Fruit fly (Drosophila melanogaster) whole organism, embryonic: ENCODE results near the gene CG34435.

Source experiments
- Abd-B ChIP-seq: fragments of 200-800 bp; sonication (Bioruptor generic); optimal IDR thresholded peaks from 2 replicates; lab custom pipeline; 2018; ENCODE audit warnings: missing biosample characterization, mild to moderate bottlenecking, missing genetic modification characterization, moderate library complexity
- Bgb ChIP-seq: fragments of 200-800 bp; sonication (Bioruptor generic); IDR thresholded peaks from 2 replicates; pipeline ENCODE4 v1.3.6; 2022; ENCODE audit warnings: missing biosample characterization, missing genetic modification characterization; ENCODE audit not compliant: partially characterized antibody
- CG11456 ChIP-seq: fragments of 200-800 bp; sonication (Bioruptor generic); IDR thresholded peaks from 3 replicates; pipeline ENCODE4 v1.3.6; 2022; ENCODE audit warnings: missing biosample characterization, missing genetic modification characterization
- CG14860 ChIP-seq: fragments of 200-800 bp; sonication (Bioruptor generic); IDR thresholded peaks from 3 replicates; pipeline ENCODE4 v1.3.6; 2022; ENCODE audit warnings: missing biosample characterization, missing genetic modification characterization; ENCODE audit not compliant: partially characterized antibody
- CG32532 ChIP-seq: fragments of 200-800 bp; sonication (Bioruptor generic); IDR thresholded peaks from 2 replicates; pipeline ENCODE4 v1.3.6; 2022; ENCODE audit warnings: missing biosample characterization, missing genetic modification characterization
- CG34422 ChIP-seq: fragments of 200-800 bp; sonication (Bioruptor generic); IDR thresholded peaks from 3 replicates; pipeline ENCODE4 v1.3.6; 2022; ENCODE audit warnings: missing biosample characterization, missing genetic modification characterization
- CG3847 ChIP-seq: fragments of 200-800 bp; sonication (Bioruptor generic); IDR thresholded peaks from 2 replicates; pipeline ENCODE4 v1.3.6; 2022; ENCODE audit warnings: missing biosample characterization, missing genetic modification characterization
- CG4854 ChIP-seq: fragments of 200-800 bp; sonication (Bioruptor generic); optimal IDR thresholded peaks from 2 replicates; lab custom pipeline; 2016; ENCODE audit warnings: missing biosample characterization, missing genetic modification characterization, inconsistent platforms
- CG6272 ChIP-seq: fragments of 200-800 bp; sonication (Bioruptor generic); IDR thresholded peaks from 2 replicates; pipeline ENCODE4 v1.3.6; 2022; ENCODE audit warnings: missing biosample characterization, missing genetic modification characterization
- CG6791 ChIP-seq: fragments of 200-800 bp; sonication (Bioruptor generic); IDR thresholded peaks from 3 replicates; pipeline ENCODE4 v1.3.6; 2022; ENCODE audit warnings: missing biosample characterization, missing genetic modification characterization; ENCODE audit not compliant: partially characterized antibody
- CG7839 ChIP-seq: fragments of 200-800 bp; sonication (Bioruptor generic); optimal IDR thresholded peaks from 3 replicates; lab custom pipeline; 2018; ENCODE audit warnings: missing biosample characterization, mild to moderate bottlenecking, missing genetic modification characterization, moderate library complexity
- CG8388 ChIP-seq: fragments of 200-800 bp; sonication (Bioruptor generic); optimal IDR thresholded peaks from 2 replicates; lab custom pipeline; 2019; ENCODE audit warnings: missing biosample characterization, mild to moderate bottlenecking, missing genetic modification characterization, moderate library complexity
- CG9215 ChIP-seq: fragments of 200-800 bp; sonication (Bioruptor generic); IDR thresholded peaks from 2 replicates; pipeline ENCODE4 v1.3.6; 2022; ENCODE audit warnings: missing biosample characterization, missing genetic modification characterization
- CHES-1-like ChIP-seq: fragments of 200-800 bp; sonication (Bioruptor generic); optimal IDR thresholded peaks from 2 replicates; lab custom pipeline; 2016; ENCODE audit warnings: missing biosample characterization, missing genetic modification characterization
- CTCF ChIP-seq: fragments of 200-800 bp; sonication (Bioruptor generic); optimal IDR thresholded peaks from 2 replicates; lab custom pipeline; 2017; ENCODE audit warnings: missing biosample characterization, mild to moderate bottlenecking, missing genetic modification characterization, moderate library complexity
- Drgx ChIP-seq: fragments of 200-800 bp; sonication (Bioruptor generic); IDR thresholded peaks from 2 replicates; pipeline ENCODE4 v1.3.6; 2022; ENCODE audit warnings: missing biosample characterization, missing genetic modification characterization
- Ets65A ChIP-seq: fragments of 200-800 bp; sonication (Bioruptor generic); peaks from one replicate; lab custom pipeline; 2016; ENCODE audit warnings: missing biosample characterization, missing genetic modification characterization
- Hr39 ChIP-seq: fragments of >200 bp; optimal IDR thresholded peaks from 2 replicates; lab custom pipeline; 2017
- Lhr ChIP-seq: fragments of 200-800 bp; sonication (Bioruptor generic); optimal IDR thresholded peaks from 3 replicates; lab custom pipeline; 2017; ENCODE audit warnings: mild to moderate bottlenecking, missing biosample characterization, missing genetic modification reagents, missing genetic modification characterization
- Med ChIP-seq: fragments of 200-800 bp; sonication (Bioruptor generic); peaks from one replicate; lab custom pipeline; 2016; ENCODE audit warnings: missing biosample characterization, missing genetic modification characterization, mild to moderate bottlenecking, inconsistent platforms, moderate library complexity
- Myb ChIP-seq: fragments of 200-800 bp; sonication (Bioruptor generic); optimal IDR thresholded peaks from 2 replicates; lab custom pipeline; 2016; ENCODE audit warnings: missing biosample characterization, missing genetic modification characterization
- Pdp1 ChIP-seq, 2 experiments: fragments of 200-800 bp; sonication (Bioruptor generic); optimal IDR thresholded peaks; 3 replicates each; lab custom pipeline; 2016; ENCODE audit warnings: missing biosample characterization in 2 of 2, missing genetic modification characterization in 2 of 2, mild to moderate bottlenecking in 1 of 2, moderate library complexity in 1 of 2
- Rfx ChIP-seq: fragments of 200-800 bp; sonication (Bioruptor generic); IDR thresholded peaks from 2 replicates; pipeline ENCODE4 v1.3.6; 2022; ENCODE audit warnings: missing biosample characterization, missing genetic modification characterization
- Trl ChIP-seq, 3 experiments: fragments of >200 bp in 2 of 3; fragments of 200-800 bp in 1 of 3; sonication (Bioruptor generic) in 1 of 3; optimal IDR thresholded peaks; 2 replicates in 1 of 3; 3 replicates in 2 of 3; lab custom pipeline; 2016 to 2017; ENCODE audit warnings: missing biosample characterization in 1 of 3, missing genetic modification characterization in 1 of 3
- Xrp1 ChIP-seq: fragments of 200-800 bp; sonication (Bioruptor generic); IDR thresholded peaks from 2 replicates; pipeline ENCODE4 v1.3.6; 2022; ENCODE audit warnings: missing biosample characterization, missing genetic modification characterization
- amos ChIP-seq: fragments of 200-800 bp; sonication (Bioruptor generic); IDR thresholded peaks from 2 replicates; pipeline ENCODE4 v1.3.6; 2022; ENCODE audit warnings: missing biosample characterization, missing genetic modification characterization; ENCODE audit not compliant: partially characterized antibody
- bbx ChIP-seq: fragments of 200-800 bp; sonication (Bioruptor generic); IDR thresholded peaks from 2 replicates; pipeline ENCODE4 v1.3.6; 2022; ENCODE audit warnings: missing biosample characterization, missing genetic modification characterization; ENCODE audit not compliant: partially characterized antibody
- bcd ChIP-seq: fragments of 200-800 bp; sonication (Bioruptor generic); optimal IDR thresholded peaks from 2 replicates; lab custom pipeline; 2017; ENCODE audit warnings: missing biosample characterization, mild to moderate bottlenecking, missing genetic modification characterization
- bowl ChIP-seq: fragments of 200-800 bp; sonication (Bioruptor generic); IDR thresholded peaks from 2 replicates; pipeline ENCODE4 v1.3.6; 2022; ENCODE audit warnings: missing biosample characterization, missing genetic modification characterization
- caup ChIP-seq: fragments of 200-800 bp; sonication (Bioruptor generic); optimal IDR thresholded peaks from 3 replicates; lab custom pipeline; 2017; ENCODE audit warnings: missing biosample characterization, mild to moderate bottlenecking, missing genetic modification characterization, moderate library complexity; ENCODE audit not compliant: severe bottlenecking
- dmrt11E ChIP-seq: fragments of 200-800 bp; sonication (Bioruptor generic); optimal IDR thresholded peaks from 3 replicates; lab custom pipeline; 2018; ENCODE audit warnings: missing biosample characterization, mild to moderate bottlenecking, missing genetic modification characterization, moderate library complexity
- gce ChIP-seq: fragments of 200-800 bp; sonication (Bioruptor generic); IDR thresholded peaks from 3 replicates; pipeline ENCODE4 v1.3.6; 2022; ENCODE audit warnings: missing biosample characterization, missing genetic modification characterization
- inv ChIP-seq: fragments of 200-800 bp; sonication (Bioruptor generic); IDR thresholded peaks from 2 replicates; pipeline ENCODE4 v1.3.6; 2022; ENCODE audit warnings: missing biosample characterization, missing genetic modification characterization; ENCODE audit not compliant: partially characterized antibody
- ken ChIP-seq: fragments of 200-800 bp; sonication (Bioruptor generic); IDR thresholded peaks from 3 replicates; pipeline ENCODE4 v1.3.6; 2022; ENCODE audit warnings: missing biosample characterization, missing genetic modification characterization
- p53 ChIP-seq: fragments of 200-800 bp; sonication (Bioruptor generic); optimal IDR thresholded peaks from 2 replicates; lab custom pipeline; 2016; ENCODE audit warnings: missing biosample characterization, missing genetic modification characterization
- pho ChIP-seq: fragments of 200-800 bp; sonication (Bioruptor generic); optimal IDR thresholded peaks from 2 replicates; lab custom pipeline; 2016; ENCODE audit warnings: missing biosample characterization, missing genetic modification characterization
- pnt ChIP-seq: fragments of 200-800 bp; sonication (Bioruptor generic); optimal IDR thresholded peaks from 3 replicates; lab custom pipeline; 2016; ENCODE audit warnings: missing biosample characterization, missing genetic modification characterization

The CG34435 gene

dm6 chrX:5612977-5613376, 1.3 kb downstream of the CG34435 start (continued):
- TF ChIP-seq CG34422 (GFP tag; lab: Robert Waterston, UW) = peak; percentile 25; the same call in 1 of the 3 replicates
- peak; percentile 27 for TF ChIP-seq Lhr
- peak; percentile 41; the same call in 1 of the 2 replicates for TF ChIP-seq Rfx (GFP tag; lab: Robert Waterston, UW)
- no peak for TF ChIP-seq dmrt11E (tag; lab: Kevin White, UChicago)
- TF ChIP-seq amos (GFP tag; lab: Robert Waterston, UW) = peak; percentile 86
- TF ChIP-seq CG11456 = 0 out of 3 replicates have a peak, but pooled peaks have one; percentile 45
- peak; percentile 44; the same call in 1 of the 2 replicates for TF ChIP-seq CG6272
- peak; percentile 61 for TF ChIP-seq inv (GFP tag; lab: Robert Waterston, UW)
- TF ChIP-seq Med (GFP tag; lab: Kevin White, UChicago) = peak; percentile 65
- no peak for TF ChIP-seq CHES-1-like (GFP tag; lab: Kevin White, UChicago)
- no peak for TF ChIP-seq gce (GFP tag; lab: Robert Waterston, UW)
- TF ChIP-seq CG32532 (GFP tag; lab: Robert Waterston, UW) = peak; percentile 39
- TF ChIP-seq Abd-B = peak; percentile 10
- TF ChIP-seq Bgb (GFP tag; lab: Robert Waterston, UW) = peak; percentile 91
- no peak for TF ChIP-seq CG4854
- peak; percentile 8 for TF ChIP-seq CG7839 (tag; lab: Kevin White, UChicago)
- no peak for TF ChIP-seq p53 (GFP tag; lab: Kevin White, UChicago)
- TF ChIP-seq bbx (GFP tag; lab: Robert Waterston, UW) = peak; percentile 66
- TF ChIP-seq Pdp1 (GFP tag; optimal IDR thresholded peaks at IDR 0.05; lab: Kevin White, UChicago) = peak in 1 of 2 experiments; percentile 11
- TF ChIP-seq CG9215 (GFP tag; lab: Robert Waterston, UW) = peak; percentile 13; the same call in 1 of the 2 replicates
- TF ChIP-seq ken (GFP tag; lab: Robert Waterston, UW) = no peak
- TF ChIP-seq Myb (GFP tag; lab: Kevin White, UChicago) = peak; percentile 88
- TF ChIP-seq CG14860 (GFP tag; lab: Robert Waterston, UW) = peak; percentile 41; the same call in 1 of the 3 replicates
- peak; percentile 64; the same call in 2 of the 3 replicates for TF ChIP-seq CG6791
- peak; percentile 54; the same call in 1 of the 2 replicates for TF ChIP-seq CG3847 (GFP tag; lab: Robert Waterston, UW)
- no peak for TF ChIP-seq pho (GFP tag; lab: Kevin White, UChicago)
- TF ChIP-seq bcd = peak; percentile 1
- TF ChIP-seq Xrp1 (GFP tag; lab: Robert Waterston, UW) = 0 out of 2 replicates have a peak, but pooled peaks have one; percentile 10
- TF ChIP-seq pnt = peak; percentile 13
- TF ChIP-seq Trl (optimal IDR thresholded peaks at IDR 0.05; lab: Kevin White, UChicago) = no peak
- peak; percentile 14 for TF ChIP-seq Trl (GFP tag; optimal IDR thresholded peaks at IDR 0.05; lab: Kevin White, UChicago)

- TF ChIP-seq Abd-B (no peak), Ets65A (GFP tag; lab: Kevin White, UChicago) (peak; percentile 66), Drgx (peak; percentile 48), caup (GFP tag; lab: Kevin White, UChicago) (no peak)
Measured at dm6 chrX:5608472-5608871, 5.8 kb downstream of the CG34435 start.

DNA sequence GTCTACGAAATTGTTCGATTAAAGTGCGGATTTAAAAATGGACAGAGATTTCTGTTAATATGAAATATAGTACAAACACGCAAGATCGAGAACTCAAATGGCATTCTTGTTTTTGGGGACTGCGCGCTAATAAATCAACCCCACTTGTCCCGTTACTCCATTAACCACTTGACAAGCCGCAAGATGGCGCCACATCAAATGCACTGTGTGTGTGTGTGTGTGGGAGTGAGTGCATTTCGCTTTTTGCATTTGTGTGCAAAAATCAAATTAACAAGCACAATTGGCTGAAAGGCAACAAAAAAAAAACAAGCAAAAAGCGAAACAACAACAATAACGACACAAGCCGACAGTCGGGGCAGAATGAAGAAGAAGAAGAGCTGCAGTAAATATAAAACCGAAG, 6.6 kb downstream of the CG34435 start:
- TF ChIP-seq CTCF (GFP tag; lab: Kevin White, UChicago) (peak; percentile 79), bowl (GFP tag; lab: Robert Waterston, UW) (no peak)

DNA sequence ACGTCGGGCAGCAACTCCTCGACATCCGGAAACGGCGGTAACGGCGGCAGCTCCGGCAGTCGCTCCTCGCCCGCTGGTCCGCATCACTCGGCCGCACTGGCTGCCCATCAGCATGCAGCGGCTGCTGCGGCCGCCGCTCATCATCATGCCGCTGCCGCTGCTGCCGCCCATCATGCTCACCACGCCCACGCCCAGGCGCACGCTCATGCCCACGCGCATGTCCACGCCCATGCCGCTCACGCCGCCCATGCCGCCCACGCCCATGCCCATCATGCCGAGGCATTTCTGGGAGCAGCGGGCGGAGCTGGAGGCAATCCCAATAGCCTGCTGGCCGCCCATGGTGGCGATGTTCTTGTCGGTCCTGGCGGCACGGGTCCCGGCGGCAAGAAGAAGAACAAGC, 7.9 kb downstream of the CG34435 start:
- TF ChIP-seq Hr39 (lab: Kevin White, UChicago) (peak; percentile 97), CG8388 (GFP tag; lab: Kevin White, UChicago) (no peak)
- TF ChIP-seq, all 482 proteins: peak for 1
